Worm (Caenorhabditis elegans): Measurements from ENCODE around the gene mdt-19.

DNA sequence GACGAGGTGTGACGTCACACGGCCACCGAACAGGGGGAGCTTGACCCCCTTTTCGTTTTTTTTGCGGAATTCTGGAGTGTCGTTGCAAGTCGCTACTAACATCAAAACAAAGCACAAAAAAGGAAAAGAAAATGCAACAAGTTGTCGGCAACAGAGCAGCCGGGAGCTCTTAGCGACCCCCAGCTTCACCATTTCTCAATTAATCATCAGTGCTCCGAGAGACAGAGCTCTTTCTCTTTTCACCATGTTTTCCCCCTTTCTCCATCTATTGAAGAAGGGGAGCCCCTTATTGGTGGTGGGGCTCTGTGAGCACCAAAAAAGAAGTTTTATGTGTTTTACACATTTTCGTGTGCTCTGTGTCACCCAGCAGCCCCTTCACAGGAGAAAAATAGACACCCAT, 44.3 kb upstream of the mdt-19 start:
- no peak for TF ChIP-seq fkh-10 (GFP tag; optimal IDR thresholded peaks at IDR 0.05)
- no peak for TF ChIP-seq tbx-2 (tag; optimal IDR thresholded peaks at IDR 0.05)
- no peak for TF ChIP-seq pqm-1 (tag; optimal IDR thresholded peaks at IDR 0.05)
- TF ChIP-seq ceh-14 (tag; optimal IDR thresholded peaks at IDR 0.05): no peak
- no peak for TF ChIP-seq ama-1 (optimal IDR thresholded peaks at IDR 0.05)
- TF ChIP-seq nhr-11 (tag; optimal IDR thresholded peaks at IDR 0.05): no peak
- no peak for TF ChIP-seq pha-4 (tag; optimal IDR thresholded peaks at IDR 0.05)

All from whole organism, late embryonic.